Fruit fly (Drosophila melanogaster) whole organism, embryonic: ENCODE data around the gene betaGlu.

Experiments used
- BEAF-32 ChIP-seq: fragments of 200-800 bp; sonication (Bioruptor generic); optimal IDR thresholded peaks from 3 replicates; lab custom pipeline; 2017; ENCODE audit warnings: missing biosample characterization, missing genetic modification characterization, mild to moderate bottlenecking, moderate library complexity, missing genetic modification reagents
- CG12236 ChIP-seq: fragments of 200-800 bp; sonication (Bioruptor generic); optimal IDR thresholded peaks from 2 replicates; lab custom pipeline; 2016; ENCODE audit warnings: missing biosample characterization, missing genetic modification characterization
- CG12659 ChIP-seq: fragments of 200-800 bp; sonication (Bioruptor generic); optimal IDR thresholded peaks from 3 replicates; lab custom pipeline; 2017; ENCODE audit warnings: mild to moderate bottlenecking, missing biosample characterization, missing genetic modification reagents, missing genetic modification characterization
- CG12744 ChIP-seq: fragments of 200-800 bp; sonication (Bioruptor generic); optimal IDR thresholded peaks from 2 replicates; lab custom pipeline; 2016; ENCODE audit warnings: missing biosample characterization, missing genetic modification characterization
- CG16779 ChIP-seq: fragments of 200-800 bp; sonication (Bioruptor generic); IDR thresholded peaks from 2 replicates; pipeline ENCODE4 v1.3.6; 2022; ENCODE audit warnings: missing biosample characterization, missing genetic modification characterization
- CG16815 ChIP-seq: fragments of 200-800 bp; sonication (Bioruptor generic); optimal IDR thresholded peaks from 3 replicates; lab custom pipeline; 2017; ENCODE audit warnings: missing biosample characterization, mild to moderate bottlenecking, missing genetic modification characterization
- CG17359 ChIP-seq: fragments of 200-800 bp; sonication (Bioruptor generic); optimal IDR thresholded peaks from 3 replicates; lab custom pipeline; 2018; ENCODE audit warnings: missing biosample characterization, mild to moderate bottlenecking, missing genetic modification characterization, moderate library complexity
- CG17385 ChIP-seq: fragments of 200-800 bp; sonication (Bioruptor generic); optimal IDR thresholded peaks from 3 replicates; lab custom pipeline; 2018; ENCODE audit warnings: missing biosample characterization, mild to moderate bottlenecking, missing genetic modification characterization
- CG17829 ChIP-seq: fragments of 200-800 bp; optimal IDR thresholded peaks from 2 replicates; lab custom pipeline; 2019; ENCODE audit warnings: missing biosample characterization, mild to moderate bottlenecking, missing genetic modification characterization, moderate library complexity
- CG32767 ChIP-seq: fragments of 200-800 bp; sonication (Bioruptor generic); IDR thresholded peaks from 2 replicates; pipeline ENCODE4 v1.3.6; 2022; ENCODE audit warnings: missing biosample characterization, missing genetic modification characterization
- CG3407 ChIP-seq: fragments of 200-800 bp; sonication (Bioruptor generic); optimal IDR thresholded peaks from 2 replicates; lab custom pipeline; 2018; ENCODE audit warnings: missing biosample characterization, mild to moderate bottlenecking, missing genetic modification characterization
- CG34224 ChIP-seq: fragments of 200-800 bp; sonication (Bioruptor generic); IDR thresholded peaks from 3 replicates; pipeline ENCODE4 v1.3.6; 2022; ENCODE audit warnings: missing biosample characterization, missing genetic modification characterization; ENCODE audit not compliant: partially characterized antibody
- CG4328 ChIP-seq: fragments of 200-800 bp; sonication (Bioruptor generic); optimal IDR thresholded peaks from 3 replicates; lab custom pipeline; 2017; ENCODE audit warnings: missing biosample characterization, missing genetic modification reagents, missing genetic modification characterization
- CG4730 ChIP-seq: fragments of 200-800 bp; sonication (Bioruptor generic); IDR thresholded peaks from 2 replicates; pipeline ENCODE4 v1.3.6; 2022; ENCODE audit warnings: missing biosample characterization, missing genetic modification characterization
- CG4820 ChIP-seq: fragments of 200-800 bp; sonication (Bioruptor generic); optimal IDR thresholded peaks from 3 replicates; lab custom pipeline; 2016; ENCODE audit warnings: missing biosample characterization, missing genetic modification characterization
- CG6813 ChIP-seq: fragments of 200-800 bp; sonication (Bioruptor generic); optimal IDR thresholded peaks from 2 replicates; lab custom pipeline; 2017; ENCODE audit warnings: missing biosample characterization, missing genetic modification characterization, mild to moderate bottlenecking, moderate library complexity, missing genetic modification reagents
- CG7556 ChIP-seq: fragments of 200-800 bp; sonication (Bioruptor generic); optimal IDR thresholded peaks from 2 replicates; lab custom pipeline; 2017; ENCODE audit warnings: missing biosample characterization, mild to moderate bottlenecking, missing genetic modification characterization
- CG7987 ChIP-seq: fragments of 200-800 bp; sonication (Bioruptor generic); optimal IDR thresholded peaks from 2 replicates; lab custom pipeline; 2018; ENCODE audit warnings: missing biosample characterization, mild to moderate bottlenecking, missing genetic modification characterization, moderate library complexity
- CG9817 ChIP-seq: fragments of 200-800 bp; sonication (Bioruptor generic); optimal IDR thresholded peaks from 2 replicates; lab custom pipeline; 2018; ENCODE audit warnings: missing biosample characterization, mild to moderate bottlenecking, missing genetic modification characterization, moderate library complexity
- CG9932 ChIP-seq: fragments of 200-800 bp; sonication (Bioruptor generic); IDR thresholded peaks from 2 replicates; pipeline ENCODE4 v1.3.6; 2022; ENCODE audit warnings: missing biosample characterization, missing genetic modification characterization
- CrebB ChIP-seq: fragments of 200-800 bp; sonication (Bioruptor generic); optimal IDR thresholded peaks from 3 replicates; lab custom pipeline; 2018; ENCODE audit warnings: missing biosample characterization, mild to moderate bottlenecking, missing genetic modification characterization
- Dip3 ChIP-seq: fragments of 200-800 bp; sonication (Bioruptor generic); optimal IDR thresholded peaks from 3 replicates; lab custom pipeline; 2016; ENCODE audit warnings: missing biosample characterization, missing genetic modification characterization
- E2f1 ChIP-seq: fragments of 200-800 bp; sonication (Bioruptor generic); IDR thresholded peaks from 2 replicates; pipeline ENCODE4 v1.3.6; 2022; ENCODE audit warnings: missing biosample characterization, missing genetic modification characterization
- Fer3 ChIP-seq: fragments of 200-800 bp; sonication (Bioruptor generic); optimal IDR thresholded peaks from 2 replicates; lab custom pipeline; 2018; ENCODE audit warnings: missing biosample characterization, mild to moderate bottlenecking, missing genetic modification characterization, moderate library complexity
- HLH54F ChIP-seq: fragments of 200-800 bp; sonication (Bioruptor generic); optimal IDR thresholded peaks from 3 replicates; lab custom pipeline; 2016; ENCODE audit warnings: missing biosample characterization, missing genetic modification characterization
- MTF-1 ChIP-seq: fragments of 200-800 bp; sonication (Bioruptor generic); optimal IDR thresholded peaks from 2 replicates; lab custom pipeline; 2018; ENCODE audit warnings: missing biosample characterization, mild to moderate bottlenecking, missing genetic modification characterization, borderline replicate concordance
- Meics ChIP-seq: fragments of 200-800 bp; sonication (Bioruptor generic); optimal IDR thresholded peaks from 2 replicates; lab custom pipeline; 2017; ENCODE audit warnings: missing biosample characterization, mild to moderate bottlenecking, missing genetic modification characterization
- NfI ChIP-seq: fragments of 200-800 bp; sonication (Bioruptor generic); optimal IDR thresholded peaks from 3 replicates; lab custom pipeline; 2018; ENCODE audit warnings: missing biosample characterization, mild to moderate bottlenecking, missing genetic modification characterization, moderate library complexity
- PHDP ChIP-seq: fragments of 200-800 bp; sonication (Bioruptor generic); optimal IDR thresholded peaks from 3 replicates; lab custom pipeline; 2018; ENCODE audit warnings: missing biosample characterization, mild to moderate bottlenecking, missing genetic modification characterization, moderate library complexity
- aop ChIP-seq: fragments of 200-800 bp; sonication (Bioruptor generic); IDR thresholded peaks from 2 replicates; pipeline ENCODE4 v1.3.6; 2022; ENCODE audit warnings: missing biosample characterization, missing genetic modification characterization
- bsh ChIP-seq, 2 experiments: fragments of 200-800 bp; sonication (Bioruptor generic); optimal IDR thresholded peaks; 2 replicates each; lab custom pipeline; 2017 to 2018; ENCODE audit warnings: mild to moderate bottlenecking in 2 of 2, missing biosample characterization in 2 of 2, missing genetic modification characterization in 2 of 2, moderate library complexity in 1 of 2
- disco-r ChIP-seq: fragments of 200-800 bp; sonication (Bioruptor generic); optimal IDR thresholded peaks from 2 replicates; lab custom pipeline; 2016; ENCODE audit warnings: missing biosample characterization, missing genetic modification characterization
- dmrt99B ChIP-seq: fragments of 200-800 bp; sonication (Bioruptor generic); optimal IDR thresholded peaks from 2 replicates; lab custom pipeline; 2018; ENCODE audit warnings: missing biosample characterization, mild to moderate bottlenecking, missing genetic modification characterization, moderate library complexity
- eve ChIP-seq, 2 experiments: fragments of >200 bp; optimal IDR thresholded peaks; 2 replicates each; lab custom pipeline; 2017; ENCODE audit warnings: missing biosample characterization in 2 of 2, missing genetic modification characterization in 2 of 2
- gce ChIP-seq: fragments of 200-800 bp; sonication (Bioruptor generic); IDR thresholded peaks from 3 replicates; pipeline ENCODE4 v1.3.6; 2022; ENCODE audit warnings: missing biosample characterization, missing genetic modification characterization
- gt ChIP-seq: fragments of 200-800 bp; sonication (Bioruptor generic); IDR thresholded peaks from 2 replicates; pipeline ENCODE4 v1.3.6; 2022; ENCODE audit warnings: missing biosample characterization, missing genetic modification characterization
- hbn ChIP-seq: fragments of 200-800 bp; sonication (Bioruptor generic); IDR thresholded peaks from 2 replicates; pipeline ENCODE4 v1.3.6; 2022; ENCODE audit warnings: missing biosample characterization, missing genetic modification characterization; ENCODE audit not compliant: partially characterized antibody
- inv ChIP-seq: fragments of 200-800 bp; sonication (Bioruptor generic); IDR thresholded peaks from 2 replicates; pipeline ENCODE4 v1.3.6; 2022; ENCODE audit warnings: missing biosample characterization, missing genetic modification characterization; ENCODE audit not compliant: partially characterized antibody
- lilli ChIP-seq: fragments of 200-800 bp; sonication (Bioruptor generic); optimal IDR thresholded peaks from 3 replicates; lab custom pipeline; 2016; ENCODE audit warnings: missing biosample characterization, missing genetic modification characterization
- nerfin-2 ChIP-seq: fragments of 200-800 bp; sonication (Bioruptor generic); IDR thresholded peaks from 2 replicates; pipeline ENCODE4 v1.3.6; 2022; ENCODE audit warnings: missing biosample characterization, missing genetic modification characterization; ENCODE audit not compliant: partially characterized antibody
- oc ChIP-seq: fragments of 200-800 bp; sonication (Bioruptor generic); optimal IDR thresholded peaks from 2 replicates; lab custom pipeline; 2018; ENCODE audit warnings: missing biosample characterization, mild to moderate bottlenecking, missing genetic modification characterization, moderate library complexity
- pb ChIP-seq: fragments of 200-800 bp; sonication (Bioruptor generic); optimal IDR thresholded peaks from 3 replicates; lab custom pipeline; 2016; ENCODE audit warnings: missing biosample characterization, missing genetic modification characterization
- ranshi ChIP-seq: fragments of 200-800 bp; sonication (Bioruptor generic); IDR thresholded peaks from 2 replicates; pipeline ENCODE4 v1.3.6; 2022; ENCODE audit warnings: missing biosample characterization, missing genetic modification characterization
- run ChIP-seq: fragments of 200-800 bp; sonication (Bioruptor generic); optimal IDR thresholded peaks from 3 replicates; lab custom pipeline; 2018; ENCODE audit warnings: missing biosample characterization, mild to moderate bottlenecking, missing genetic modification characterization
- scrt ChIP-seq: fragments of 200-800 bp; sonication (Bioruptor generic); optimal IDR thresholded peaks from 2 replicates; lab custom pipeline; 2018; ENCODE audit warnings: missing biosample characterization, mild to moderate bottlenecking, missing genetic modification characterization, moderate library complexity
- sob ChIP-seq: fragments of 200-800 bp; sonication (Bioruptor generic); IDR thresholded peaks from 2 replicates; pipeline ENCODE4 v1.3.6; 2022; ENCODE audit warnings: missing biosample characterization, missing genetic modification characterization
- tap ChIP-seq: fragments of 200-800 bp; optimal IDR thresholded peaks from 3 replicates; lab custom pipeline; 2019; ENCODE audit warnings: missing biosample characterization, mild to moderate bottlenecking, missing genetic modification characterization, moderate library complexity
- twi ChIP-seq: fragments of 200-800 bp; optimal IDR thresholded peaks from 2 replicates; lab custom pipeline; 2019; ENCODE audit warnings: missing biosample characterization, mild to moderate bottlenecking, missing genetic modification characterization, moderate library complexity
- zfh1 ChIP-seq: fragments of 200-800 bp; sonication (Bioruptor generic); IDR thresholded peaks from 3 replicates; pipeline ENCODE4 v1.3.6; 2022; ENCODE audit warnings: missing biosample characterization, missing genetic modification characterization

The betaGlu gene

DNA sequence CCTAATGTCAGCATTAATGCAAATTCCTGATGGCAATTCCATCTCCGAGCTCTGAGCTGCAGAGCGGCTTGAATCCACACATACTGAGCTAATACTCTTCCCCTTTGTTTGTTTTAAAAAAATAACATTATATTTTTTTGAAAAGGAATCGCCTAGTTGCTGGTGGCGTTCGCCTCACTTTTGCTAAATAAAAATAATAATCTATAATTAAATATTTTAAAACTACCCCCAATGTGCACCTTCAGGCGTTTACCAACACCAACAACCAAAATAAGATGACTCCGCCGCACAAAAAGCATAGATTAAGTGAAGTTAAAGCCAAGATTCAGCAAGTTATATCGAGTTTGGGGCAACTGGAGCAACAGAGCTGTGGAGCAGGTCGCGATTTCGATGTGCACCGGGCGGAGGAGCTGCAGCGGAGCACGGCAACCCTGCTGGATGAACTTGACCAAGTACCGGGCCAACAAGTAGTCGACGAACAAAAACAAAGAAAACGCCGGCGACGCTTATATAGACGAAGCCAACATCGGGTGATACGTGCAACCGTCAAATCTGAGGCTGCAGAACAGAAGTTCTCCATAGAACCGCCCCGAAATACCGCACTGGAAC, 27.5 kb downstream of the betaGlu start, which contains the start of gene CG1896 (continued):
- TF ChIP-seq hbn (GFP tag; lab: Robert Waterston, UW): no peak
- no peak for TF ChIP-seq gt (GFP tag; lab: Robert Waterston, UW)
- TF ChIP-seq MTF-1 (GFP tag; lab: Kevin White, UChicago): peak; percentile 5
- TF ChIP-seq CG12659: peak; percentile 48
- TF ChIP-seq BEAF-32: no peak
- peak; percentile 48; the same call in 1 of the 2 replicates for TF ChIP-seq CG9932 (GFP tag; lab: Robert Waterston, UW)
- peak; percentile 40 for TF ChIP-seq lilli (GFP tag; lab: Kevin White, UChicago)
- no peak for TF ChIP-seq CG16815 (GFP tag; lab: Kevin White, UChicago)
- TF ChIP-seq CG32767: peak; percentile 49; the same call in 1 of the 2 replicates
- peak; percentile 55 for TF ChIP-seq CG17359 (tag; lab: Kevin White, UChicago)
- peak; percentile 1 for TF ChIP-seq oc
- TF ChIP-seq PHDP (tag; lab: Kevin White, UChicago): peak; percentile 36
- TF ChIP-seq CG12236: no peak
- peak; percentile 50 for TF ChIP-seq CG17829
- TF ChIP-seq CG7987: peak; percentile 1
- TF ChIP-seq run (tag; lab: Kevin White, UChicago): no peak
- 0 out of 3 replicates have a peak, but pooled peaks have one; percentile 21 for TF ChIP-seq gce (GFP tag; lab: Robert Waterston, UW)
- TF ChIP-seq Meics (GFP tag; lab: Kevin White, UChicago): peak; percentile 45
- no peak for TF ChIP-seq CrebB (tag; lab: Kevin White, UChicago)
- no peak for TF ChIP-seq nerfin-2 (GFP tag; lab: Robert Waterston, UW)
- peak; percentile 10 for TF ChIP-seq CG7556 (GFP tag; lab: Kevin White, UChicago)
- TF ChIP-seq CG3407 (GFP tag; lab: Kevin White, UChicago): peak; percentile 22
- peak; percentile 27 for TF ChIP-seq CG6813
- peak; percentile 28 for TF ChIP-seq Dip3
- no peak for TF ChIP-seq CG4328 (GFP tag; lab: Kevin White, UChicago)
- TF ChIP-seq E2f1: peak; percentile 42; the same call in 1 of the 2 replicates
- TF ChIP-seq HLH54F: no peak
- TF ChIP-seq sob (GFP tag; lab: Robert Waterston, UW): peak; percentile 69
- TF ChIP-seq CG12744 (GFP tag; lab: Kevin White, UChicago): no peak
- no peak for TF ChIP-seq disco-r (GFP tag; lab: Kevin White, UChicago)
- no peak for TF ChIP-seq eve (GFP tag; optimal IDR thresholded peaks at IDR 0.05; lab: Kevin White, UChicago)
- TF ChIP-seq aop: no peak
- peak; percentile 44 for TF ChIP-seq dmrt99B (tag; lab: Kevin White, UChicago)
- peak; percentile 50 for TF ChIP-seq CG17385
- peak; percentile 71; the same call in 2 of the 3 replicates for TF ChIP-seq zfh1 (GFP tag; lab: Robert Waterston, UW)
- TF ChIP-seq twi (tag; lab: Kevin White, UChicago): no peak
- no peak for TF ChIP-seq CG4730
- peak; percentile 5 for TF ChIP-seq CG4820 (GFP tag; lab: Kevin White, UChicago)
- peak; percentile 48 for TF ChIP-seq ranshi (GFP tag; lab: Robert Waterston, UW)
- TF ChIP-seq CG9817 (tag; lab: Kevin White, UChicago): no peak
- peak; percentile 30 for TF ChIP-seq Fer3 (tag; lab: Kevin White, UChicago)
- TF ChIP-seq inv (GFP tag; lab: Robert Waterston, UW): no peak
- peak; percentile 52 for TF ChIP-seq NfI (GFP tag; lab: Kevin White, UChicago)
- peak; percentile 13; the same call in 1 of the 3 replicates for TF ChIP-seq CG34224 (GFP tag; lab: Robert Waterston, UW)
- no peak for TF ChIP-seq CG16779 (GFP tag; lab: Robert Waterston, UW)
- no peak for TF ChIP-seq pb (GFP tag; lab: Kevin White, UChicago)
- peak in 1 of 2 experiments; percentile 52 for TF ChIP-seq bsh (GFP tag; optimal IDR thresholded peaks at IDR 0.05; lab: Kevin White, UChicago)
- TF ChIP-seq tap (tag; lab: Kevin White, UChicago): no peak
- peak; percentile 59 for TF ChIP-seq scrt (GFP tag; lab: Kevin White, UChicago)
